Worm (Caenorhabditis elegans) whole organism, L4 larva: ENCODE results near the gene C45G7.13.

Source experiments
- F37D6.2 ChIP-seq: sonication (generic microtip); optimal IDR thresholded peaks from 2 replicates; lab custom pipeline; 2016; ENCODE audit warnings: mild to moderate bottlenecking, missing genetic modification characterization, missing compliant biosample characterization
- F49E8.2 ChIP-seq: sonication (generic microtip); optimal IDR thresholded peaks from 2 replicates; lab custom pipeline; 2016; ENCODE audit warnings: missing compliant biosample characterization, mild to moderate bottlenecking, missing genetic modification characterization, borderline replicate concordance
- T26A8.4 ChIP-seq: fragments of 200-800 bp; sonication (Bioruptor generic); IDR thresholded peaks from 2 replicates; pipeline ENCODE4 v1.3.6; 2022; ENCODE audit warnings: missing genetic modification characterization, missing compliant biosample characterization
- Y105C5A.15 ChIP-seq: fragments of 200-800 bp; sonication (Bioruptor generic); IDR thresholded peaks from 2 replicates; pipeline ENCODE4 v1.3.6; 2022; ENCODE audit warnings: missing genetic modification characterization, missing compliant biosample characterization
- Y48G9A.11 ChIP-seq: fragments of 200-800 bp; sonication (Bioruptor generic); IDR thresholded peaks from 2 replicates; pipeline ENCODE4 v1.3.6; 2022; ENCODE audit warnings: missing genetic modification reagents, missing genetic modification characterization, missing compliant biosample characterization
- Y5F2A.4 ChIP-seq: fragments of 200-800 bp; sonication (Bioruptor generic); optimal IDR thresholded peaks from 2 replicates; lab custom pipeline; 2018; ENCODE audit warnings: mild to moderate bottlenecking, missing genetic modification characterization, missing compliant biosample characterization
- Y75B8A.6 ChIP-seq: fragments of 200-800 bp; sonication (Bioruptor generic); IDR thresholded peaks from 2 replicates; pipeline ENCODE4 v1.3.6; 2022; ENCODE audit warnings: missing genetic modification reagents, missing genetic modification characterization, missing compliant biosample characterization
- aha-1 ChIP-seq: fragments of 150-350 bp; peaks from one replicate; lab custom pipeline; 2014; ENCODE audit warnings: missing biosample characterization, missing genetic modification characterization
- ceh-28 ChIP-seq: fragments of 150-350 bp; optimal IDR thresholded peaks from 2 replicates; lab custom pipeline; 2014; ENCODE audit warnings: missing biosample characterization, missing genetic modification reagents, missing genetic modification characterization
- ceh-32 ChIP-seq: sonication (generic microtip); optimal IDR thresholded peaks from 2 replicates; lab custom pipeline; 2016; ENCODE audit warnings: mild to moderate bottlenecking, missing genetic modification characterization, missing compliant biosample characterization; ENCODE audit not compliant: poor library complexity
- ces-1 ChIP-seq: fragments of 150-350 bp; sonication (generic microtip); optimal IDR thresholded peaks from 4 replicates; lab custom pipeline; 2014; ENCODE audit warnings: missing biosample characterization, missing genetic modification reagents, missing genetic modification characterization
- cey-2 ChIP-seq: sonication (generic microtip); optimal IDR thresholded peaks from 3 replicates; lab custom pipeline; 2017; ENCODE audit warnings: missing genetic modification characterization, mild to moderate bottlenecking, missing compliant biosample characterization, antibody characterized with exemption, borderline replicate concordance; ENCODE audit not compliant: insufficient read depth
- daf-12 ChIP-seq: fragments of 150-350 bp; optimal IDR thresholded peaks from 2 replicates; lab custom pipeline; 2014; ENCODE audit warnings: missing biosample characterization, missing genetic modification reagents, missing genetic modification characterization
- daf-19 ChIP-seq: fragments of 200-800 bp; sonication (Bioruptor generic); conservative IDR thresholded peaks from 2 replicates; pipeline ENCODE4 v1.3.6; 2022; ENCODE audit warnings: missing genetic modification characterization, missing compliant biosample characterization
- daf-8 ChIP-seq: fragments of 200-800 bp; sonication (Bioruptor generic); IDR thresholded peaks from 2 replicates; pipeline ENCODE4 v1.3.6; 2022; ENCODE audit warnings: missing genetic modification characterization, missing compliant biosample characterization
- dmd-6 ChIP-seq: fragments of 200-800 bp; sonication (Bioruptor generic); IDR thresholded peaks from 2 replicates; pipeline ENCODE4 v1.3.6; 2022; ENCODE audit warnings: missing genetic modification reagents, missing genetic modification characterization, missing compliant biosample characterization
- dmd-8 ChIP-seq: fragments of 200-800 bp; sonication (Bioruptor generic); IDR thresholded peaks from 2 replicates; pipeline ENCODE4 v1.3.6; 2022; ENCODE audit warnings: missing genetic modification characterization, missing compliant biosample characterization
- dmd-9 ChIP-seq: fragments of 200-800 bp; sonication (Bioruptor generic); IDR thresholded peaks from 2 replicates; pipeline ENCODE4 v1.3.6; 2022; ENCODE audit warnings: missing genetic modification reagents, missing genetic modification characterization, missing compliant biosample characterization
- duxl-1 ChIP-seq: sonication (generic microtip); optimal IDR thresholded peaks from 2 replicates; lab custom pipeline; 2016; ENCODE audit warnings: mild to moderate bottlenecking, missing genetic modification characterization, moderate library complexity, missing compliant biosample characterization; ENCODE audit not compliant: poor library complexity
- fkh-10 ChIP-seq: fragments of 150-350 bp; optimal IDR thresholded peaks from 2 replicates; lab custom pipeline; 2014; ENCODE audit warnings: missing biosample characterization, missing genetic modification reagents, missing genetic modification characterization
- gei-8 ChIP-seq: fragments of 200-800 bp; sonication (Bioruptor generic); optimal IDR thresholded peaks from 2 replicates; lab custom pipeline; 2018; ENCODE audit warnings: mild to moderate bottlenecking, missing genetic modification characterization, missing compliant biosample characterization
- hif-1 ChIP-seq, 2 experiments: sonication (generic microtip); optimal IDR thresholded peaks; 2 replicates each; lab custom pipeline; 2016 to 2017; ENCODE audit warnings: missing compliant biosample characterization in 2 of 2, missing genetic modification characterization in 2 of 2, missing genetic modification reagents in 2 of 2, missing genotype in 2 of 2, mild to moderate bottlenecking in 1 of 2
- hlh-11 ChIP-seq: fragments of 200-800 bp; sonication (Bioruptor generic); optimal IDR thresholded peaks from 2 replicates; lab custom pipeline; 2018; ENCODE audit warnings: mild to moderate bottlenecking, missing genetic modification characterization, missing compliant biosample characterization
- jun-1 ChIP-seq: fragments of 150-350 bp; optimal IDR thresholded peaks from 2 replicates; lab custom pipeline; 2014; ENCODE audit warnings: missing biosample characterization, missing genetic modification reagents, missing genetic modification characterization
- lin-15B ChIP-seq: fragments of 150-350 bp; sonication (generic microtip); optimal IDR thresholded peaks from 3 replicates; lab custom pipeline; 2014; ENCODE audit warnings: missing biosample characterization, missing genetic modification characterization
- lin-38 ChIP-seq: fragments of 200-800 bp; sonication (Bioruptor generic); IDR thresholded peaks from 2 replicates; pipeline ENCODE4 v1.3.6; 2022; ENCODE audit warnings: missing genetic modification reagents, missing genetic modification characterization, missing compliant biosample characterization
- lir-3 ChIP-seq: sonication (generic microtip); optimal IDR thresholded peaks from 2 replicates; lab custom pipeline; 2016; ENCODE audit warnings: mild to moderate bottlenecking, missing genetic modification characterization, missing compliant biosample characterization
- mdl-1 ChIP-seq, 2 experiments: fragments of 150-350 bp in 1 of 2; sonication (generic microtip) in 1 of 2; optimal IDR thresholded peaks; 2 replicates each; lab custom pipeline; 2014 to 2017; ENCODE audit warnings: missing biosample characterization in 2 of 2, missing genetic modification characterization in 2 of 2
- mxl-2 ChIP-seq: fragments of 200-800 bp; sonication (Bioruptor generic); conservative IDR thresholded peaks from 2 replicates; pipeline ENCODE4 v1.3.6; 2022; ENCODE audit warnings: missing genetic modification reagents, missing genetic modification characterization, missing compliant biosample characterization
- nhr-48 ChIP-seq: sonication (generic microtip); optimal IDR thresholded peaks from 2 replicates; lab custom pipeline; 2016; ENCODE audit warnings: mild to moderate bottlenecking, missing genetic modification characterization, missing compliant biosample characterization
- pqm-1 ChIP-seq: sonication (generic microtip); optimal IDR thresholded peaks from 2 replicates; lab custom pipeline; 2017; ENCODE audit warnings: missing biosample characterization, missing genetic modification characterization
- saeg-2 ChIP-seq: fragments of 200-800 bp; sonication (Bioruptor generic); IDR thresholded peaks from 2 replicates; pipeline ENCODE4 v1.3.6; 2022; ENCODE audit warnings: missing genetic modification reagents, missing genetic modification characterization, missing compliant biosample characterization
- snpc-1.2 ChIP-seq: fragments of 200-800 bp; sonication (Bioruptor generic); IDR thresholded peaks from 2 replicates; pipeline ENCODE4 v1.3.6; 2022; ENCODE audit warnings: missing genetic modification reagents, missing genetic modification characterization, missing compliant biosample characterization
- spr-1 ChIP-seq: sonication (generic microtip); optimal IDR thresholded peaks from 2 replicates; lab custom pipeline; 2016; ENCODE audit warnings: mild to moderate bottlenecking, missing genetic modification characterization, missing compliant biosample characterization
- spr-3 ChIP-seq: fragments of 200-800 bp; sonication (Bioruptor generic); optimal IDR thresholded peaks from 2 replicates; lab custom pipeline; 2018; ENCODE audit warnings: mild to moderate bottlenecking, missing genetic modification characterization, missing compliant biosample characterization

Gene C45G7.13

ce11 chrIV:2408437-2408836, 42.7 kb downstream of the C45G7.13 start (continued):
- TF ChIP-seq daf-8 (GFP tag; lab: Robert Waterston, UW) = no peak
- TF ChIP-seq mxl-2 = 0 out of 2 replicates have a peak, but pooled peaks have one; percentile 29
- peak; percentile 92 for TF ChIP-seq gei-8 (GFP tag; lab: Kevin White, UChicago)
- TF ChIP-seq spr-3 = peak; percentile 89
- TF ChIP-seq spr-1 (tag; lab: Kevin White, UChicago) = peak; percentile 79
- peak; percentile 77 for TF ChIP-seq Y105C5A.15 (GFP tag; lab: Robert Waterston, UW)
- no peak for TF ChIP-seq cey-2 (tag; lab: Kevin White, UChicago)
- TF ChIP-seq daf-19 (GFP tag; lab: Robert Waterston, UW) = no peak
- peak; percentile 8 for TF ChIP-seq ces-1 (GFP tag; lab: Kevin White, UChicago)
- peak in 1 of 2 experiments; percentile 29 for TF ChIP-seq mdl-1 (tag; optimal IDR thresholded peaks at IDR 0.05; lab: Kevin White, UChicago)
- peak; percentile 82 for TF ChIP-seq Y5F2A.4
- TF ChIP-seq ceh-32 = peak; percentile 8
- peak; percentile 89 for TF ChIP-seq lin-38 (GFP tag; lab: Robert Waterston, UW)
- TF ChIP-seq F49E8.2 = peak; percentile 44
- TF ChIP-seq snpc-1.2 (GFP tag; lab: Robert Waterston, UW) = peak; percentile 86
- no peak for TF ChIP-seq pqm-1 (tag; lab: Kevin White, UChicago)
- peak; percentile 87 for TF ChIP-seq T26A8.4 (GFP tag; lab: Robert Waterston, UW)
- no peak for TF ChIP-seq saeg-2 (GFP tag; lab: Robert Waterston, UW)
- peak; percentile 72 for TF ChIP-seq fkh-10 (GFP tag; lab: Kevin White, UChicago)
- peak; percentile 66 for TF ChIP-seq lir-3 (tag; lab: Kevin White, UChicago)
- TF ChIP-seq Y48G9A.11 (GFP tag; lab: Robert Waterston, UW) = peak; percentile 85
- peak; percentile 74 for TF ChIP-seq nhr-48
- TF ChIP-seq, all 104 proteins: peak for 75

ce11 chrIV:2407704-2408103, 43.4 kb downstream of the C45G7.13 start:
- TF ChIP-seq aha-1 (peak; percentile 92), daf-12 (tag; lab: Kevin White, UChicago) (no peak)

- TF ChIP-seq Y75B8A.6 (no peak), hif-1 (tag; optimal IDR thresholded peaks at IDR 0.05; lab: Kevin White, UChicago) (no peak), dmd-8 (GFP tag; lab: Robert Waterston, UW) (no peak), cey-2 (tag; lab: Kevin White, UChicago) (no peak), hlh-11 (tag; lab: Kevin White, UChicago) (no peak), lin-15B (tag; lab: Kevin White, UChicago) (no peak), duxl-1 (no peak), F37D6.2 (tag; lab: Kevin White, UChicago) (no peak), dmd-9 (GFP tag; lab: Robert Waterston, UW) (no peak), mdl-1 (tag; optimal IDR thresholded peaks at IDR 0.05; lab: Kevin White, UChicago) (no peak)
Observed at ce11 chrIV:2403374-2403773, 47.8 kb downstream of the C45G7.13 start.

ce11 chrIV:2400651-2401050, 50.5 kb downstream of the C45G7.13 start:
- TF ChIP-seq jun-1 (tag; lab: Kevin White, UChicago) = no peak
- peak; percentile 71 for TF ChIP-seq ceh-28
- TF ChIP-seq dmd-6 (GFP tag; lab: Robert Waterston, UW) = no peak
